Worm (Caenorhabditis elegans) whole organism, late embryonic: Measurements from ENCODE around the gene R186.8.

ENCODE experiments used
- C08G9.2 ChIP-seq: sonication (generic microtip); optimal IDR thresholded peaks from 2 replicates; lab custom pipeline; 2016; ENCODE audit warnings: mild to moderate bottlenecking, missing genetic modification characterization, moderate library complexity, missing compliant biosample characterization
- F13H6.1 ChIP-seq: sonication (generic microtip); optimal IDR thresholded peaks from 2 replicates; lab custom pipeline; 2016; ENCODE audit warnings: missing genetic modification characterization, missing compliant biosample characterization
- K02D7.2 ChIP-seq: sonication (generic microtip); optimal IDR thresholded peaks from 2 replicates; lab custom pipeline; 2017; ENCODE audit warnings: mild to moderate bottlenecking, missing genetic modification characterization, missing compliant biosample characterization
- Y22D7AL.16 ChIP-seq: sonication (generic microtip); optimal IDR thresholded peaks from 2 replicates; lab custom pipeline; 2016; ENCODE audit warnings: missing genetic modification characterization, missing compliant biosample characterization
- ahr-1 ChIP-seq: sonication (generic microtip); optimal IDR thresholded peaks from 2 replicates; lab custom pipeline; 2016; ENCODE audit warnings: missing genetic modification characterization, missing compliant biosample characterization
- ama-1 ChIP-seq: fragments of 150-350 bp; optimal IDR thresholded peaks from 2 replicates; lab custom pipeline; 2014
- ceh-14 ChIP-seq: sonication (generic microtip); optimal IDR thresholded peaks from 2 replicates; lab custom pipeline; 2016; ENCODE audit warnings: missing genotype, missing genetic modification characterization, missing compliant biosample characterization
- ceh-18 ChIP-seq: sonication (generic microtip); optimal IDR thresholded peaks from 2 replicates; lab custom pipeline; 2016; ENCODE audit warnings: missing genetic modification characterization, missing compliant biosample characterization
- ceh-19 ChIP-seq: fragments of 200-800 bp; sonication (Bioruptor generic); optimal IDR thresholded peaks from 2 replicates; lab custom pipeline; 2018; ENCODE audit warnings: mild to moderate bottlenecking, missing genetic modification characterization, missing compliant biosample characterization
- ceh-2 ChIP-seq: sonication (generic microtip); optimal IDR thresholded peaks from 2 replicates; lab custom pipeline; 2016; ENCODE audit warnings: missing genotype, missing genetic modification characterization, missing compliant biosample characterization
- ceh-22 ChIP-seq: sonication (generic microtip); optimal IDR thresholded peaks from 2 replicates; lab custom pipeline; 2017; ENCODE audit warnings: missing biosample characterization, missing genetic modification characterization
- ceh-24 ChIP-seq: sonication (generic microtip); optimal IDR thresholded peaks from 2 replicates; lab custom pipeline; 2016; ENCODE audit warnings: mild to moderate bottlenecking, missing genetic modification characterization, missing compliant biosample characterization
- ceh-30 ChIP-seq: fragments of 150-350 bp; optimal IDR thresholded peaks from 2 replicates; lab custom pipeline; 2014; ENCODE audit warnings: missing biosample characterization, missing genetic modification characterization
- ceh-31 ChIP-seq: sonication (generic microtip); optimal IDR thresholded peaks from 2 replicates; lab custom pipeline; 2016; ENCODE audit warnings: missing genetic modification characterization, missing compliant biosample characterization
- ceh-34 ChIP-seq: sonication (generic microtip); optimal IDR thresholded peaks from 2 replicates; lab custom pipeline; 2016; ENCODE audit warnings: mild to moderate bottlenecking, missing genetic modification characterization, missing compliant biosample characterization
- ceh-45 ChIP-seq: fragments of 200-800 bp; sonication (Bioruptor generic); IDR thresholded peaks from 2 replicates; pipeline ENCODE4 v1.3.6; 2022; ENCODE audit warnings: missing genetic modification reagents, missing genetic modification characterization, missing compliant biosample characterization
- ceh-48 ChIP-seq: sonication (generic microtip); optimal IDR thresholded peaks from 2 replicates; lab custom pipeline; 2016; ENCODE audit warnings: missing genetic modification characterization, inconsistent platforms, missing compliant biosample characterization
- ceh-6 ChIP-seq: fragments of 200-800 bp; sonication (Bioruptor generic); optimal IDR thresholded peaks from 2 replicates; lab custom pipeline; 2018; ENCODE audit warnings: mild to moderate bottlenecking, missing genetic modification characterization, missing compliant biosample characterization
- dmd-4 ChIP-seq: sonication (generic microtip); optimal IDR thresholded peaks from 2 replicates; lab custom pipeline; 2016; ENCODE audit warnings: borderline replicate concordance, missing genetic modification characterization, missing compliant biosample characterization
- dve-1 ChIP-seq: sonication (generic microtip); optimal IDR thresholded peaks from 2 replicates; lab custom pipeline; 2017; ENCODE audit warnings: antibody characterized with exemption, mild to moderate bottlenecking, missing genetic modification characterization, missing compliant biosample characterization
- elt-2 ChIP-seq: sonication (generic microtip); optimal IDR thresholded peaks from 2 replicates; lab custom pipeline; 2016; ENCODE audit warnings: missing genetic modification reagents, missing genetic modification characterization, missing compliant biosample characterization
- elt-4 ChIP-seq: sonication (generic microtip); optimal IDR thresholded peaks from 2 replicates; lab custom pipeline; 2016; ENCODE audit warnings: missing genetic modification characterization, missing compliant biosample characterization
- ets-4 ChIP-seq: sonication (generic microtip); optimal IDR thresholded peaks from 2 replicates; lab custom pipeline; 2016; ENCODE audit warnings: missing genetic modification characterization, missing compliant biosample characterization
- fax-1 ChIP-seq: sonication (generic microtip); optimal IDR thresholded peaks from 2 replicates; lab custom pipeline; 2016; ENCODE audit warnings: missing genotype, missing genetic modification characterization, missing compliant biosample characterization
- fkh-10 ChIP-seq: fragments of 150-350 bp; optimal IDR thresholded peaks from 2 replicates; lab custom pipeline; 2014; ENCODE audit warnings: missing biosample characterization, missing genetic modification reagents, missing genetic modification characterization
- fkh-6 ChIP-seq: sonication (generic microtip); optimal IDR thresholded peaks from 2 replicates; lab custom pipeline; 2016; ENCODE audit warnings: missing genetic modification characterization, missing compliant biosample characterization
- gmeb-2 ChIP-seq: sonication (generic microtip); optimal IDR thresholded peaks from 2 replicates; lab custom pipeline; 2016; ENCODE audit warnings: missing genetic modification characterization, inconsistent platforms, missing compliant biosample characterization
- hlh-13 ChIP-seq: fragments of 200-800 bp; sonication (Bioruptor generic); optimal IDR thresholded peaks from 2 replicates; lab custom pipeline; 2018; ENCODE audit warnings: mild to moderate bottlenecking, missing genetic modification characterization, missing compliant biosample characterization
- hlh-15 ChIP-seq: sonication (generic microtip); optimal IDR thresholded peaks from 2 replicates; lab custom pipeline; 2016; ENCODE audit warnings: missing genetic modification characterization, missing compliant biosample characterization
- hlh-6 ChIP-seq: sonication (generic microtip); optimal IDR thresholded peaks from 2 replicates; lab custom pipeline; 2016; ENCODE audit warnings: missing genotype, missing genetic modification characterization, missing compliant biosample characterization
- hlh-8 ChIP-seq: sonication (generic microtip); optimal IDR thresholded peaks from 2 replicates; lab custom pipeline; 2016; ENCODE audit warnings: missing genotype, missing genetic modification characterization, missing compliant biosample characterization
- lim-6 ChIP-seq: sonication (generic microtip); optimal IDR thresholded peaks from 2 replicates; lab custom pipeline; 2016; ENCODE audit warnings: missing genetic modification characterization, missing compliant biosample characterization
- madf-2 ChIP-seq: sonication (generic microtip); optimal IDR thresholded peaks from 2 replicates; lab custom pipeline; 2017; ENCODE audit warnings: missing genetic modification characterization, missing compliant biosample characterization
- nhr-11 ChIP-seq: fragments of 150-350 bp; optimal IDR thresholded peaks from 2 replicates; lab custom pipeline; 2014; ENCODE audit warnings: missing biosample characterization, missing genetic modification characterization
- nhr-232 ChIP-seq: sonication (generic microtip); optimal IDR thresholded peaks from 2 replicates; lab custom pipeline; 2016; ENCODE audit warnings: missing genetic modification characterization, missing compliant biosample characterization
- npax-4 ChIP-seq: sonication (generic microtip); optimal IDR thresholded peaks from 2 replicates; lab custom pipeline; 2016; ENCODE audit warnings: missing genetic modification characterization, missing compliant biosample characterization
- pag-3 ChIP-seq: sonication (generic microtip); optimal IDR thresholded peaks from 2 replicates; lab custom pipeline; 2016; ENCODE audit warnings: missing compliant biosample characterization, missing genetic modification characterization, borderline replicate concordance
- pax-1 ChIP-seq: fragments of 150-350 bp; optimal IDR thresholded peaks from 2 replicates; lab custom pipeline; 2014; ENCODE audit warnings: missing biosample characterization, missing genetic modification characterization
- pha-2 ChIP-seq: sonication (generic microtip); optimal IDR thresholded peaks from 2 replicates; lab custom pipeline; 2017; ENCODE audit warnings: mild to moderate bottlenecking, missing genetic modification characterization, missing compliant biosample characterization
- pha-4 ChIP-seq: fragments of 150-350 bp; optimal IDR thresholded peaks from 2 replicates; lab custom pipeline; 2018; ENCODE audit warnings: missing biosample characterization, missing genetic modification reagents, missing genetic modification characterization
- pros-1 ChIP-seq: fragments of 150-350 bp; optimal IDR thresholded peaks from 2 replicates; lab custom pipeline; 2014; ENCODE audit warnings: missing biosample characterization, missing genetic modification reagents, missing genetic modification characterization
- ref-2 ChIP-seq: sonication (generic microtip); optimal IDR thresholded peaks from 2 replicates; lab custom pipeline; 2016; ENCODE audit warnings: missing genetic modification characterization, missing compliant biosample characterization
- rnt-1 ChIP-seq: sonication (generic microtip); optimal IDR thresholded peaks from 2 replicates; lab custom pipeline; 2016; ENCODE audit warnings: missing genetic modification characterization, missing compliant biosample characterization
- sox-2 ChIP-seq: fragments of 200-800 bp; sonication (Bioruptor generic); IDR thresholded peaks from 2 replicates; pipeline ENCODE4 v1.3.6; 2022; ENCODE audit warnings: missing genetic modification reagents, missing genetic modification characterization, missing compliant biosample characterization
- sox-4 ChIP-seq: sonication (generic microtip); optimal IDR thresholded peaks from 2 replicates; lab custom pipeline; 2017; ENCODE audit warnings: mild to moderate bottlenecking, missing genetic modification characterization, inconsistent platforms, missing compliant biosample characterization
- syd-9 ChIP-seq: sonication (generic microtip); optimal IDR thresholded peaks from 2 replicates; lab custom pipeline; 2016; ENCODE audit warnings: mild to moderate bottlenecking, missing genetic modification characterization, moderate library complexity, missing compliant biosample characterization
- ttx-3 ChIP-seq: sonication (generic microtip); optimal IDR thresholded peaks from 2 replicates; lab custom pipeline; 2016; ENCODE audit warnings: missing genetic modification reagents, missing genetic modification characterization, missing compliant biosample characterization
- unc-3 ChIP-seq, 2 experiments: fragments of 200-800 bp in 1 of 2; sonication (Bioruptor generic) in 1 of 2; sonication (generic microtip) in 1 of 2; conservative IDR thresholded peaks in 1 of 2; optimal IDR thresholded peaks in 1 of 2; 2 replicates each; pipeline versions ENCODE4 v1.3.6 to Lab custom; 2016 to 2022; ENCODE audit warnings: missing compliant biosample characterization in 2 of 2, missing genetic modification characterization in 2 of 2, missing genetic modification reagents in 1 of 2
- unc-42 ChIP-seq: sonication (generic microtip); optimal IDR thresholded peaks from 2 replicates; lab custom pipeline; 2016; ENCODE audit warnings: missing genotype, missing genetic modification characterization, missing compliant biosample characterization
- unc-86 ChIP-seq: sonication (generic microtip); optimal IDR thresholded peaks from 2 replicates; lab custom pipeline; 2016; ENCODE audit warnings: missing genetic modification characterization, missing compliant biosample characterization
- zip-5 ChIP-seq: sonication (generic microtip); optimal IDR thresholded peaks from 2 replicates; lab custom pipeline; 2016; ENCODE audit warnings: missing genetic modification characterization, missing compliant biosample characterization

Gene R186.8

ce11 chrV:13004374-13004773, 36.6 kb upstream of the R186.8 start:
- TF ChIP-seq madf-2 (tag; lab: Kevin White, UChicago) (no peak), ceh-6 (GFP tag; lab: Kevin White, UChicago) (no peak), unc-42 (no peak), nhr-11 (no peak), ceh-45 (GFP tag; lab: Robert Waterston, UW) (no peak), Y22D7AL.16 (tag; lab: Kevin White, UChicago) (no peak), ceh-22 (tag; lab: Kevin White, UChicago) (no peak)
- TF ChIP-seq, all 69 proteins: peak for 0

ce11 chrV:13003378-13003777, 35.6 kb upstream of the R186.8 start:
- TF ChIP-seq nhr-232 (tag; lab: Kevin White, UChicago) (peak; percentile 84), unc-86 (tag; lab: Kevin White, UChicago) (peak; percentile 85), ceh-22 (tag; lab: Kevin White, UChicago) (no peak), elt-4 (tag; lab: Kevin White, UChicago) (no peak), fkh-10 (GFP tag; lab: Kevin White, UChicago) (no peak), zip-5 (tag; lab: Kevin White, UChicago) (peak; percentile 45), ceh-24 (tag; lab: Kevin White, UChicago) (peak; percentile 55), hlh-8 (peak; percentile 75), ttx-3 (peak; percentile 74), sox-2 (GFP tag; lab: Robert Waterston, UW) (peak; percentile 71), pag-3 (peak; percentile 66), hlh-13 (GFP tag; lab: Kevin White, UChicago) (peak; percentile 78), lim-6 (tag; lab: Kevin White, UChicago) (peak; percentile 49), ceh-14 (peak; percentile 82), ahr-1 (peak; percentile 55), syd-9 (tag; lab: Kevin White, UChicago) (peak; percentile 86), ceh-18 (tag; lab: Kevin White, UChicago) (peak; percentile 82), C08G9.2 (tag; lab: Kevin White, UChicago) (peak; percentile 83), pha-4 (tag; lab: Kevin White, UChicago) (no peak), npax-4 (peak; percentile 59), madf-2 (tag; lab: Kevin White, UChicago) (peak; percentile 78), elt-2 (tag; lab: Kevin White, UChicago) (peak; percentile 84), ceh-31 (tag; lab: Kevin White, UChicago) (peak; percentile 67), fkh-6 (tag; lab: Kevin White, UChicago) (peak; percentile 87), gmeb-2 (tag; lab: Kevin White, UChicago) (peak; percentile 80), hlh-6 (tag; lab: Kevin White, UChicago) (peak; percentile 82), fax-1 (tag; lab: Kevin White, UChicago) (peak; percentile 86), K02D7.2 (tag; lab: Kevin White, UChicago) (peak; percentile 86), hlh-15 (tag; lab: Kevin White, UChicago) (peak; percentile 27), ceh-30 (tag; lab: Kevin White, UChicago) (no peak), F13H6.1 (tag; lab: Kevin White, UChicago) (peak; percentile 83), ceh-2 (tag; lab: Kevin White, UChicago) (peak; percentile 73), Y22D7AL.16 (tag; lab: Kevin White, UChicago) (peak; percentile 91), unc-3 (GFP tag; conservative IDR thresholded peaks at IDR 0.05; lab: Robert Waterston, UW) (peak; percentile 81), unc-3 (tag; optimal IDR thresholded peaks at IDR 0.05; lab: Kevin White, UChicago) (peak; percentile 69), ama-1 (lab: Kevin White, UChicago) (no peak), dve-1 (tag; lab: Kevin White, UChicago) (peak; percentile 76), ceh-19 (GFP tag; lab: Kevin White, UChicago) (peak; percentile 83), dmd-4 (peak; percentile 82), ets-4 (tag; lab: Kevin White, UChicago) (peak; percentile 44), ceh-48 (tag; lab: Kevin White, UChicago) (peak; percentile 71), ref-2 (tag; lab: Kevin White, UChicago) (peak; percentile 65), pax-1 (tag; lab: Kevin White, UChicago) (no peak), pha-2 (tag; lab: Kevin White, UChicago) (peak; percentile 67), ceh-34 (tag; lab: Kevin White, UChicago) (peak; percentile 86), sox-4 (tag; lab: Kevin White, UChicago) (peak; percentile 89), nhr-11 (no peak), rnt-1 (tag; lab: Kevin White, UChicago) (peak; percentile 76), ceh-6 (GFP tag; lab: Kevin White, UChicago) (peak; percentile 83), pros-1 (tag; lab: Kevin White, UChicago) (peak; percentile 52)
